Fruit fly (Drosophila melanogaster) whole organism, embryonic: Measurements from ENCODE around the gene dgt2.

Experiments
- Ada2b ChIP-seq: fragments of 200-800 bp; sonication (Bioruptor generic); IDR thresholded peaks from 2 replicates; pipeline ENCODE4 v1.3.6; 2022; ENCODE audit warnings: missing biosample characterization, missing genetic modification characterization
- Awh ChIP-seq: fragments of 200-800 bp; sonication (Bioruptor generic); IDR thresholded peaks from 2 replicates; pipeline ENCODE4, ENCODE4 v1.3.6; 2022; ENCODE audit warnings: missing biosample characterization, missing genetic modification characterization
- Bgb ChIP-seq: fragments of 200-800 bp; sonication (Bioruptor generic); IDR thresholded peaks from 2 replicates; pipeline ENCODE4 v1.3.6; 2022; ENCODE audit warnings: missing biosample characterization, missing genetic modification characterization; ENCODE audit not compliant: partially characterized antibody
- CG10267 ChIP-seq: fragments of 200-800 bp; sonication (Bioruptor generic); optimal IDR thresholded peaks from 2 replicates; lab custom pipeline; 2018; ENCODE audit warnings: missing biosample characterization, mild to moderate bottlenecking, missing genetic modification characterization, moderate library complexity
- CG13424 ChIP-seq: fragments of 200-800 bp; sonication (Bioruptor generic); optimal IDR thresholded peaks from 2 replicates; lab custom pipeline; 2019; ENCODE audit warnings: missing biosample characterization, mild to moderate bottlenecking, missing genetic modification characterization, moderate library complexity
- CG13775 ChIP-seq: fragments of 200-800 bp; sonication (Bioruptor generic); optimal IDR thresholded peaks from 3 replicates; lab custom pipeline; 2017; ENCODE audit warnings: missing biosample characterization, mild to moderate bottlenecking, missing genetic modification characterization
- CG13894 ChIP-seq: fragments of 200-800 bp; sonication (Bioruptor generic); optimal IDR thresholded peaks from 3 replicates; lab custom pipeline; 2018; ENCODE audit warnings: missing biosample characterization, mild to moderate bottlenecking, missing genetic modification characterization, moderate library complexity
- CG15011 ChIP-seq: fragments of 200-800 bp; sonication (Bioruptor generic); optimal IDR thresholded peaks from 3 replicates; lab custom pipeline; 2018; ENCODE audit warnings: missing biosample characterization, mild to moderate bottlenecking, missing genetic modification characterization
- CG17612 ChIP-seq: fragments of 200-800 bp; sonication (Bioruptor generic); IDR thresholded peaks from 2 replicates; pipeline ENCODE4 v1.3.6; 2022; ENCODE audit warnings: missing biosample characterization, missing genetic modification characterization
- CG18262 ChIP-seq: fragments of 200-800 bp; optimal IDR thresholded peaks from 3 replicates; lab custom pipeline; 2019; ENCODE audit warnings: missing biosample characterization, mild to moderate bottlenecking, missing genetic modification characterization, moderate library complexity
- CG3281 ChIP-seq: fragments of 200-800 bp; sonication (Bioruptor generic); optimal IDR thresholded peaks from 3 replicates; lab custom pipeline; 2017; ENCODE audit warnings: missing biosample characterization, mild to moderate bottlenecking, missing genetic modification characterization
- CG3995 ChIP-seq: fragments of 200-800 bp; sonication (Bioruptor generic); optimal IDR thresholded peaks from 3 replicates; lab custom pipeline; 2016; ENCODE audit warnings: missing biosample characterization, missing genetic modification characterization
- CG6689 ChIP-seq: fragments of 200-800 bp; sonication (Bioruptor generic); IDR thresholded peaks from 2 replicates; pipeline ENCODE4 v1.3.6; 2022; ENCODE audit warnings: missing biosample characterization, missing genetic modification characterization
- CG6791 ChIP-seq: fragments of 200-800 bp; sonication (Bioruptor generic); IDR thresholded peaks from 3 replicates; pipeline ENCODE4 v1.3.6; 2022; ENCODE audit warnings: missing biosample characterization, missing genetic modification characterization; ENCODE audit not compliant: partially characterized antibody
- CG6813 ChIP-seq: fragments of 200-800 bp; sonication (Bioruptor generic); optimal IDR thresholded peaks from 2 replicates; lab custom pipeline; 2017; ENCODE audit warnings: missing biosample characterization, missing genetic modification characterization, mild to moderate bottlenecking, moderate library complexity, missing genetic modification reagents
- CG7839 ChIP-seq: fragments of 200-800 bp; sonication (Bioruptor generic); optimal IDR thresholded peaks from 3 replicates; lab custom pipeline; 2018; ENCODE audit warnings: missing biosample characterization, mild to moderate bottlenecking, missing genetic modification characterization, moderate library complexity
- CG8765 ChIP-seq: fragments of 200-800 bp; sonication (Bioruptor generic); IDR thresholded peaks from 2 replicates; pipeline ENCODE4 v1.3.6; 2022; ENCODE audit warnings: missing biosample characterization, missing genetic modification characterization
- CG8924 ChIP-seq: fragments of 200-800 bp; optimal IDR thresholded peaks from 3 replicates; lab custom pipeline; 2019; ENCODE audit warnings: missing biosample characterization, mild to moderate bottlenecking, missing genetic modification characterization, moderate library complexity
- CG8944 ChIP-seq: fragments of 200-800 bp; sonication (Bioruptor generic); optimal IDR thresholded peaks from 3 replicates; lab custom pipeline; 2016; ENCODE audit warnings: missing biosample characterization, missing genetic modification characterization
- CG9932 ChIP-seq: fragments of 200-800 bp; sonication (Bioruptor generic); IDR thresholded peaks from 2 replicates; pipeline ENCODE4 v1.3.6; 2022; ENCODE audit warnings: missing biosample characterization, missing genetic modification characterization
- CHES-1-like ChIP-seq: fragments of 200-800 bp; sonication (Bioruptor generic); optimal IDR thresholded peaks from 2 replicates; lab custom pipeline; 2016; ENCODE audit warnings: missing biosample characterization, missing genetic modification characterization
- Chrac-16 ChIP-seq: fragments of 200-800 bp; sonication (Bioruptor generic); optimal IDR thresholded peaks from 3 replicates; lab custom pipeline; 2016; ENCODE audit warnings: missing biosample characterization, missing genetic modification characterization
- Dek ChIP-seq: fragments of 200-800 bp; sonication (Bioruptor generic); optimal IDR thresholded peaks from 3 replicates; lab custom pipeline; 2019; ENCODE audit warnings: missing biosample characterization, mild to moderate bottlenecking, missing genetic modification characterization, moderate library complexity
- ERR ChIP-seq: fragments of 200-800 bp; sonication (Bioruptor generic); optimal IDR thresholded peaks from 2 replicates; lab custom pipeline; 2016; ENCODE audit warnings: missing biosample characterization, missing genetic modification characterization
- Hr51 ChIP-seq, 2 experiments: fragments of 200-800 bp; sonication (Bioruptor generic); optimal IDR thresholded peaks; 2 replicates in 1 of 2; 3 replicates in 1 of 2; lab custom pipeline; 2016 to 2018; ENCODE audit warnings: missing biosample characterization in 2 of 2, missing genetic modification characterization in 2 of 2, mild to moderate bottlenecking in 1 of 2, moderate library complexity in 1 of 2
- MBD-R2 ChIP-seq: fragments of 200-800 bp; sonication (Bioruptor generic); IDR thresholded peaks from 2 replicates; pipeline ENCODE4 v1.3.6; 2022; ENCODE audit warnings: missing biosample characterization, missing genetic modification characterization
- MESR4 ChIP-seq: fragments of 200-800 bp; sonication (Bioruptor generic); optimal IDR thresholded peaks from 2 replicates; lab custom pipeline; 2018; ENCODE audit warnings: missing biosample characterization, mild to moderate bottlenecking, missing genetic modification characterization, moderate library complexity
- Myb ChIP-seq: fragments of 200-800 bp; sonication (Bioruptor generic); optimal IDR thresholded peaks from 2 replicates; lab custom pipeline; 2016; ENCODE audit warnings: missing biosample characterization, missing genetic modification characterization
- NC2β ChIP-seq: fragments of 200-800 bp; sonication (Bioruptor generic); optimal IDR thresholded peaks from 2 replicates; lab custom pipeline; 2016; ENCODE audit warnings: missing biosample characterization, missing genetic modification characterization
- PHDP ChIP-seq: fragments of 200-800 bp; sonication (Bioruptor generic); optimal IDR thresholded peaks from 3 replicates; lab custom pipeline; 2018; ENCODE audit warnings: missing biosample characterization, mild to moderate bottlenecking, missing genetic modification characterization, moderate library complexity
- Usf ChIP-seq: fragments of 200-800 bp; sonication (Bioruptor generic); optimal IDR thresholded peaks from 2 replicates; lab custom pipeline; 2017; ENCODE audit warnings: missing genotype, missing biosample characterization, missing genetic modification characterization
- al ChIP-seq: fragments of 200-800 bp; sonication (Bioruptor generic); IDR thresholded peaks from 2 replicates; pipeline ENCODE4 v1.3.6; 2022; ENCODE audit warnings: missing biosample characterization, missing genetic modification characterization
- bsh ChIP-seq, 2 experiments: fragments of 200-800 bp; sonication (Bioruptor generic); optimal IDR thresholded peaks; 2 replicates each; lab custom pipeline; 2017 to 2018; ENCODE audit warnings: mild to moderate bottlenecking in 2 of 2, missing biosample characterization in 2 of 2, missing genetic modification characterization in 2 of 2, moderate library complexity in 1 of 2
- dm ChIP-seq: fragments of 200-800 bp; sonication (Bioruptor generic); optimal IDR thresholded peaks from 3 replicates; lab custom pipeline; 2016; ENCODE audit warnings: missing biosample characterization, missing genetic modification characterization
- exex ChIP-seq: fragments of 200-800 bp; sonication (Bioruptor generic); optimal IDR thresholded peaks from 4 replicates; lab custom pipeline; 2018; ENCODE audit warnings: missing biosample characterization, mild to moderate bottlenecking, missing genetic modification characterization, moderate library complexity
- gcm ChIP-seq: fragments of 200-800 bp; sonication (Bioruptor generic); optimal IDR thresholded peaks from 2 replicates; lab custom pipeline; 2019; ENCODE audit warnings: missing biosample characterization, mild to moderate bottlenecking, missing genetic modification characterization, moderate library complexity
- h ChIP-seq: fragments of >200 bp; optimal IDR thresholded peaks from 2 replicates; lab custom pipeline; 2017
- hbn ChIP-seq: fragments of 200-800 bp; sonication (Bioruptor generic); IDR thresholded peaks from 2 replicates; pipeline ENCODE4 v1.3.6; 2022; ENCODE audit warnings: missing biosample characterization, missing genetic modification characterization; ENCODE audit not compliant: partially characterized antibody
- ind ChIP-seq: fragments of 200-800 bp; sonication (Bioruptor generic); optimal IDR thresholded peaks from 3 replicates; lab custom pipeline; 2016; ENCODE audit warnings: missing biosample characterization, missing genetic modification characterization
- jigr1 ChIP-seq: fragments of 200-800 bp; sonication (Bioruptor generic); IDR thresholded peaks from 3 replicates; pipeline ENCODE4 v1.3.6; 2022; ENCODE audit warnings: missing biosample characterization, missing genetic modification characterization
- kni ChIP-seq: fragments of 200-800 bp; sonication (Bioruptor generic); optimal IDR thresholded peaks from 3 replicates; lab custom pipeline; 2017; ENCODE audit warnings: mild to moderate bottlenecking, missing biosample characterization, missing genetic modification reagents, missing genetic modification characterization
- nmo ChIP-seq: fragments of 200-800 bp; sonication (Bioruptor generic); optimal IDR thresholded peaks from 2 replicates; lab custom pipeline; 2018; ENCODE audit warnings: missing biosample characterization, mild to moderate bottlenecking, missing genetic modification characterization, moderate library complexity
- phol ChIP-seq: fragments of 200-800 bp; sonication (Bioruptor generic); optimal IDR thresholded peaks from 3 replicates; lab custom pipeline; 2018; ENCODE audit warnings: missing biosample characterization, mild to moderate bottlenecking, missing genetic modification characterization, moderate library complexity
- prd ChIP-seq, 3 experiments: fragments of >200 bp in 2 of 3; fragments of 200-800 bp in 1 of 3; sonication (Bioruptor generic) in 1 of 3; optimal IDR thresholded peaks in 2 of 3; IDR thresholded peaks in 1 of 3; 2 replicates in 2 of 3; 3 replicates in 1 of 3; pipeline versions ENCODE4 v1.3.6 to Lab custom; 2017 to 2022; ENCODE audit warnings: missing biosample characterization in 1 of 3, missing genetic modification characterization in 1 of 3
- pzg ChIP-seq: fragments of 200-800 bp; sonication (Bioruptor generic); optimal IDR thresholded peaks from 3 replicates; lab custom pipeline; 2018; ENCODE audit warnings: missing biosample characterization, mild to moderate bottlenecking, missing genetic modification characterization, moderate library complexity
- sima ChIP-seq: fragments of 200-800 bp; sonication (Bioruptor generic); optimal IDR thresholded peaks from 2 replicates; lab custom pipeline; 2016; ENCODE audit warnings: missing biosample characterization, missing genetic modification characterization
- slbo ChIP-seq: fragments of 200-800 bp; sonication (Bioruptor generic); IDR thresholded peaks from 2 replicates; pipeline ENCODE4 v1.3.6; 2022; ENCODE audit warnings: missing biosample characterization, missing genetic modification characterization
- tx ChIP-seq: fragments of 200-800 bp; sonication (Bioruptor generic); optimal IDR thresholded peaks from 2 replicates; lab custom pipeline; 2016; ENCODE audit warnings: missing biosample characterization, missing genetic modification characterization
- zen2 ChIP-seq: fragments of 200-800 bp; sonication (Bioruptor generic); IDR thresholded peaks from 3 replicates; pipeline ENCODE4 v1.3.6; 2022; ENCODE audit warnings: missing biosample characterization, missing genetic modification characterization; ENCODE audit not compliant: partially characterized antibody

Gene dgt2

DNA sequence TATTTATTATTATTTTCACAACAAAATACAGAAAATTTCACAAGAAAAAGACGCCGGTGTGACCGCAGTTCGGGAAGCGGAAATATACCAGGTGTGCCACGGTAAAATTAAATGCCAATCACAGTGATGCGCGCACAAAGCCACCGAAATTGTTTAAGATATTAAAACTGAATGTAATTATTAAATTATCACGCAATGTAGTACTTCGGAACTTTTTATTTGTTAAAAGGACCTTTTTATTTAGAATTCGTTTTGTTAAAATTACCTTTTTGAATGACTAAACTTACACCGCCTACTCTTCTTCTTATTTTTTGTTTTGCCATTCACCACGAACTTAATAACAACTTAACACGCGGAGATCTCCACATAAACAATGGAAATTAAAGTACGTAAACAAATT is 1.8 kb upstream of the dgt2 start, which contains the start of the genes CG6686 and CG34163 (continued):
- TF ChIP-seq ERR (GFP tag; lab: Kevin White, UChicago) (no peak), slbo (peak; percentile 66; the same call in 1 of the 2 replicates), Hr51 (GFP tag; optimal IDR thresholded peaks at IDR 0.05; lab: Kevin White, UChicago) (peak in 1 of 2 experiments; percentile 54), bsh (GFP tag; optimal IDR thresholded peaks at IDR 0.05; lab: Kevin White, UChicago) (peak in 1 of 2 experiments; percentile 14), Awh (GFP tag; lab: Robert Waterston, UW) (no peak), kni (GFP tag; lab: Kevin White, UChicago) (no peak), al (GFP tag; lab: Robert Waterston, UW) (peak; percentile 37; the same call in 1 of the 2 replicates), Dek (tag; lab: Kevin White, UChicago) (no peak), CG3995 (GFP tag; lab: Kevin White, UChicago) (peak; percentile 31), jigr1 (no peak), Myb (GFP tag; lab: Kevin White, UChicago) (peak; percentile 13), PHDP (tag; lab: Kevin White, UChicago) (peak; percentile 6), gcm (GFP tag; lab: Kevin White, UChicago) (no peak), exex (peak; percentile 19), MBD-R2 (GFP tag; lab: Robert Waterston, UW) (peak; percentile 89), Usf (GFP tag; lab: Kevin White, UChicago) (no peak), zen2 (GFP tag; lab: Robert Waterston, UW) (no peak), CG6791 (GFP tag; lab: Robert Waterston, UW) (no peak), Ada2b (GFP tag; lab: Robert Waterston, UW) (peak; percentile 26; the same call in 1 of the 2 replicates), CG8924 (tag; lab: Kevin White, UChicago) (peak; percentile 64), Chrac-16 (GFP tag; lab: Kevin White, UChicago) (peak; percentile 33), CG8765 (GFP tag; lab: Robert Waterston, UW) (no peak), CG3281 (peak; percentile 35), MESR4 (GFP tag; lab: Kevin White, UChicago) (peak; percentile 0), pzg (GFP tag; lab: Kevin White, UChicago) (peak; percentile 63), h (no peak), CG13894 (tag; lab: Kevin White, UChicago) (peak; percentile 54), sima (GFP tag; lab: Kevin White, UChicago) (no peak), Bgb (no peak; the same call in 1 of the 2 replicates), CG13424 (tag; lab: Kevin White, UChicago) (peak; percentile 23), dm (peak; percentile 92), CG15011 (GFP tag; lab: Kevin White, UChicago) (no peak), hbn (GFP tag; lab: Robert Waterston, UW) (peak; percentile 27; the same call in 1 of the 2 replicates), CG7839 (tag; lab: Kevin White, UChicago) (peak; percentile 45), CG13775 (peak; percentile 42), CHES-1-like (GFP tag; lab: Kevin White, UChicago) (peak; percentile 63), ind (peak; percentile 12), tx (GFP tag; lab: Kevin White, UChicago) (peak; percentile 31), CG10267 (peak; percentile 49), phol (tag; lab: Kevin White, UChicago) (peak; percentile 68), CG6813 (GFP tag; lab: Kevin White, UChicago) (no peak), CG9932 (GFP tag; lab: Robert Waterston, UW) (peak; percentile 56), CG18262 (tag; lab: Kevin White, UChicago) (peak; percentile 24), CG6689 (GFP tag; lab: Robert Waterston, UW) (0 out of 2 replicates have a peak, but pooled peaks have one; percentile 27), prd (optimal IDR thresholded peaks at IDR 0.05; lab: Kevin White, UChicago) (no peak), prd (GFP tag; IDR thresholded peaks at IDR 0.05; lab: Robert Waterston, UW) (peak; percentile 46; the same call in 1 of the 3 replicates), nmo (GFP tag; lab: Kevin White, UChicago) (peak; percentile 69), CG8944 (GFP tag; lab: Kevin White, UChicago) (peak; percentile 5), NC2β (GFP tag; lab: Kevin White, UChicago) (peak; percentile 46), CG17612 (GFP tag; lab: Robert Waterston, UW) (no peak)
